Fruit fly (Drosophila melanogaster): ENCODE data around the gene Rcd-1.

DNA sequence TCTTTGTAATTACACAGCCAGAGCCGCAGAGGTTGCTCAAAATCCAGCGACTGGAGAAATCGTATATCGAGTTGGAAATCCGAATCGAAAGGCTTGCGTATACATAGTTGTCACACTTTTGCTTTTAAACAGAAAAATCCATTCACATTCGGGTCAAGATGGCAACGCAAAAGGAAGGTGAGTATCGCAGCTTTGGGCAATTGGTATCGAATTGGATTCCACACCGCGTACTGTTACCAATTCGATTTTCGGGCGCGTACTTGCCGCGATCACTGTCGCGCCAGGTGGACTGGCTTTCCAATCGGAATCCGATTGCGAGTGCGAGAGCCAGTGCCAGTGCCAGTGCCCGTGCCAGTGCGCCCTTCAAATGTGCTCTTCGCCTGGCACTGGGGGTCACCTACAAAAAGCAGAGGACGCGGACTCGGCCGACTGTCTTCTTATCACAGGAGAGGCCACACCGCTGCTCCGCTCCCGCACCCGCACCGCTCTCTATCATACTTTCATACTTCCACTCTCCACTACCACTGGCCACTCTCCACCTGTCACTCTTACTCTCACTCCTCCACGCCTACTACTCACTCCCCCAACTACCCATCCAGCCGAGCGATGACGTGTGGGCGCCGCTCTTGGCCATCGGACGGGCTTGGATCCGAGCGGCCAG, 29.0 kb downstream of the Rcd-1 start:
- TF ChIP-seq tll (GFP tag; optimal IDR thresholded peaks at IDR 0.05) (no peak), Med (GFP tag) (peak; percentile 67), CG7928 (GFP tag; optimal IDR thresholded peaks at IDR 0.05) (no peak), amos (GFP tag; IDR thresholded peaks at IDR 0.05; ENCODE audit: partially characterized antibody) (no peak), CG13775 (GFP tag; optimal IDR thresholded peaks at IDR 0.05) (no peak), Bteb2 (GFP tag; optimal IDR thresholded peaks at IDR 0.05) (no peak), CoRest (tag; optimal IDR thresholded peaks at IDR 0.05) (no peak), dmrt99B (tag; optimal IDR thresholded peaks at IDR 0.05) (no peak)

Data from whole organism, embryonic.